Comparison of ENCODE assay signal across 4 worm cellular contexts in the genomic region with DNA sequence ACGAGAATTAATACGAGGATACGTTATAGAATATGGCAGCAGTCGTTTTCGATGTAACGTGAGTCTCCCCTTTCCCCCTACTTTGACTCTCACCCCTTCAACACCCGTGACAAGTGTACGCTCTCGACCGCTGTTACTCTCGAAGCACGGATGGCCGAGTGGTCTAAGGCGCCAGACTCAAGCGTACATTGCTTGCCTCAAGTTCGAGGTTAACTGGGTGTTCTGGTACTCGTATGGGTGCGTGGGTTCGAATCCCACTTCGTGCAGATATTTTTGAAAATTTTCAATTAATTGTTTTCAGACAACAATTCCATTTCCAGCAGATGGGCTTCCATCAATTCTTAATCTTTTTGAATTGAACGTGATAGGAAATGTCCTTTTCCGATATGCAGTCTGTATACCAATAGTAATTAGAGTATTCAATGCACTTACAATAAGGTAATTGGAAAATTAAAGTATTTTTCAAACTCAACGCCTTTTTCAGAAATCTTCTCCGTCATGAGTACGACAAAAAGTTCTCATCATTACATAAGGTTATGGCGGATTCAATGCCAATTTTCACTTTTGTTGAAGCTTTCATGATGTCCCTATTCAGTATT.
TF ChIP-seq lines count a peak whose summit lies in the region.

No protein-coding gene starts in this region.

TF ChIP-seq in whole organism, L2 larva, 48 proteins besides CTCF, POLR2A, EP300 and RAD21 (continued from another document):
- TF ChIP-seq dmd-4 (tag; optimal IDR thresholded peaks at IDR 0.05; lab: Kevin White, UChicago) (no peak), sem-4 (tag; optimal IDR thresholded peaks at IDR 0.05; lab: Kevin White, UChicago) (peak; percentile 48), F13H6.1 (tag; optimal IDR thresholded peaks at IDR 0.05; lab: Kevin White, UChicago) (peak; percentile 63), mdl-1 (tag; optimal IDR thresholded peaks at IDR 0.05; lab: Kevin White, UChicago) (no peak), lin-11 (tag; optimal IDR thresholded peaks at IDR 0.05; lab: Kevin White, UChicago) (peak; percentile 59), sma-3 (GFP tag; optimal IDR thresholded peaks at IDR 0.05; lab: Kevin White, UChicago) (peak; percentile 67), nhr-25 (tag; optimal IDR thresholded peaks at IDR 0.05; lab: Kevin White, UChicago) (peak; percentile 20), ztf-11 (tag; optimal IDR thresholded peaks at IDR 0.05; lab: Kevin White, UChicago) (no peak), egl-27 (tag; optimal IDR thresholded peaks at IDR 0.05; lab: Kevin White, UChicago) (peak; percentile 8), elt-3 (tag; optimal IDR thresholded peaks at IDR 0.05; lab: Kevin White, UChicago) (no peak), blmp-1 (tag; optimal IDR thresholded peaks at IDR 0.05; lab: Kevin White, UChicago; ENCODE audit: insufficient read depth) (no peak), nhr-10 (tag; optimal IDR thresholded peaks at IDR 0.05; lab: Kevin White, UChicago) (no peak), elt-1 (tag; optimal IDR thresholded peaks at IDR 0.05; lab: Kevin White, UChicago) (no peak), lsy-2 (tag; optimal IDR thresholded peaks at IDR 0.05; lab: Kevin White, UChicago) (peak; percentile 73 to 81), nhr-129 (tag; optimal IDR thresholded peaks at IDR 0.05; lab: Kevin White, UChicago) (peak; percentile 84), ceh-16 (tag; optimal IDR thresholded peaks at IDR 0.05; lab: Kevin White, UChicago) (peak; percentile 8), gmeb-1 (tag; optimal IDR thresholded peaks at IDR 0.05; lab: Kevin White, UChicago) (peak; percentile 66), aly-2 (tag; optimal IDR thresholded peaks at IDR 0.05; lab: Kevin White, UChicago) (no peak), snpc-4 (tag; optimal IDR thresholded peaks at IDR 0.05; lab: Kevin White, UChicago) (peak; percentile 0), peb-1 (tag; optimal IDR thresholded peaks at IDR 0.05; lab: Kevin White, UChicago) (no peak), C34F6.9 (tag; optimal IDR thresholded peaks at IDR 0.05; lab: Kevin White, UChicago) (peak; percentile 75), R02D3.7 (tag; optimal IDR thresholded peaks at IDR 0.05; lab: Kevin White, UChicago) (no peak), nhr-77 (tag; optimal IDR thresholded peaks at IDR 0.05; lab: Kevin White, UChicago) (no peak), fos-1 (tag; optimal IDR thresholded peaks at IDR 0.05; lab: Kevin White, UChicago) (peak; percentile 33), skn-1 (tag; optimal IDR thresholded peaks at IDR 0.05; lab: Kevin White, UChicago) (no peak), unc-39 (tag; optimal IDR thresholded peaks at IDR 0.05; lab: Kevin White, UChicago) (no peak), lin-13 (GFP tag; optimal IDR thresholded peaks at IDR 0.05; lab: Kevin White, UChicago) (peak; percentile 70)
TF ChIP-seq in whole organism, L2 larva: peak in this region for 20.

TF ChIP-seq in whole organism, L4 larva, 104 proteins besides CTCF, POLR2A, EP300 and RAD21 (continued from another document and continues in another):
- no peak for TF ChIP-seq nhr-10 (tag; optimal IDR thresholded peaks at IDR 0.05; lab: Kevin White, UChicago)
- TF ChIP-seq zfp-2 (tag; optimal IDR thresholded peaks at IDR 0.05; lab: Kevin White, UChicago), result peak; percentile 53
- TF ChIP-seq dpl-1 (GFP tag; optimal IDR thresholded peaks at IDR 0.05; lab: Kevin White, UChicago), result peak; percentile 50
- peak; percentile 76 for TF ChIP-seq T26A8.4 (GFP tag; IDR thresholded peaks at IDR 0.05; lab: Robert Waterston, UW)
- TF ChIP-seq egl-43 (GFP tag; IDR thresholded peaks at IDR 0.05; lab: Robert Waterston, UW), result peak; percentile 96
- no peak for TF ChIP-seq tag-97 (GFP tag; IDR thresholded peaks at IDR 0.05; lab: Robert Waterston, UW)
- peak; percentile 82 for TF ChIP-seq duxl-1 (tag; optimal IDR thresholded peaks at IDR 0.05; lab: Kevin White, UChicago; ENCODE audit: poor library complexity)
- TF ChIP-seq rbr-2 (tag; optimal IDR thresholded peaks at IDR 0.05; lab: Kevin White, UChicago), result peak; percentile 72
- peak; percentile 86 for TF ChIP-seq mes-2 (tag; optimal IDR thresholded peaks at IDR 0.05; lab: Kevin White, UChicago; ENCODE audit: poor library complexity, severe bottlenecking)
- TF ChIP-seq cey-2 (tag; optimal IDR thresholded peaks at IDR 0.05; lab: Kevin White, UChicago; ENCODE audit: borderline replicate concordance, insufficient read depth), result no peak
- peak; percentile 60 for TF ChIP-seq spr-3 (GFP tag; optimal IDR thresholded peaks at IDR 0.05; lab: Kevin White, UChicago)
- no peak for TF ChIP-seq php-3 (GFP tag; IDR thresholded peaks at IDR 0.05; lab: Robert Waterston, UW)
- peak; percentile 89 for TF ChIP-seq dmd-8 (GFP tag; IDR thresholded peaks at IDR 0.05; lab: Robert Waterston, UW)
- no peak for TF ChIP-seq skn-1 (tag; optimal IDR thresholded peaks at IDR 0.05; lab: Kevin White, UChicago)
- peak; percentile 85 for TF ChIP-seq ceh-20 (GFP tag; IDR thresholded peaks at IDR 0.05; lab: Robert Waterston, UW)
- TF ChIP-seq F37D6.2 (tag; optimal IDR thresholded peaks at IDR 0.05; lab: Kevin White, UChicago), result no peak
- TF ChIP-seq daf-16 (GFP tag; optimal IDR thresholded peaks at IDR 0.05; lab: Kevin White, UChicago), result peak; percentile 35 to 72
- TF ChIP-seq daf-16 (tag; optimal IDR thresholded peaks at IDR 0.05; lab: Kevin White, UChicago), result peak; percentile 52
- no peak for TF ChIP-seq daf-12 (tag; optimal IDR thresholded peaks at IDR 0.05; lab: Kevin White, UChicago)
- no peak for TF ChIP-seq fos-1 (tag; optimal IDR thresholded peaks at IDR 0.05; lab: Kevin White, UChicago)
- TF ChIP-seq nhr-42 (GFP tag; IDR thresholded peaks at IDR 0.05; lab: Robert Waterston, UW), result peak; percentile 71
- TF ChIP-seq F44E2.7 (GFP tag; IDR thresholded peaks at IDR 0.05; lab: Robert Waterston, UW), result peak; percentile 80; the same call in 1 of the 2 replicates
- 0 out of 2 replicates have a peak, but pooled peaks have one; percentile 56 for TF ChIP-seq mxl-2 (GFP tag; conservative IDR thresholded peaks at IDR 0.05; lab: Robert Waterston, UW)
- TF ChIP-seq nhr-28 (tag; optimal IDR thresholded peaks at IDR 0.05; lab: Kevin White, UChicago), result peak; percentile 33
- no peak for TF ChIP-seq ceh-62 (tag; optimal IDR thresholded peaks at IDR 0.05; lab: Kevin White, UChicago)
- peak; percentile 61 for TF ChIP-seq hlh-30 (tag; optimal IDR thresholded peaks at IDR 0.05; lab: Kevin White, UChicago; ENCODE audit: insufficient read depth)
- peak; percentile 66 for TF ChIP-seq tra-1 (GFP tag; IDR thresholded peaks at IDR 0.05; lab: Robert Waterston, UW)
- TF ChIP-seq daf-19 (GFP tag; conservative IDR thresholded peaks at IDR 0.05; lab: Robert Waterston, UW), result peak; percentile 42; the same call in 1 of the 2 replicates
- TF ChIP-seq nhr-111 (GFP tag; optimal IDR thresholded peaks at IDR 0.05; lab: Kevin White, UChicago), result peak; percentile 27
- TF ChIP-seq lin-39 (tag; optimal IDR thresholded peaks at IDR 0.05; lab: Kevin White, UChicago), result no peak
- no peak for TF ChIP-seq ZK546.5 (tag; optimal IDR thresholded peaks at IDR 0.05; lab: Kevin White, UChicago)
- peak; percentile 85 for TF ChIP-seq ctbp-1 (GFP tag; IDR thresholded peaks at IDR 0.05; lab: Robert Waterston, UW)

TF ChIP-seq in whole organism, late embryonic, 69 proteins besides CTCF, POLR2A, EP300 and RAD21 (continued from another document and continues in another):
- peak; percentile 62 for TF ChIP-seq nfya-1 (tag; optimal IDR thresholded peaks at IDR 0.05; lab: Kevin White, UChicago)
- peak; percentile 53; the same call in 1 of the 2 replicates for TF ChIP-seq ceh-45 (GFP tag; IDR thresholded peaks at IDR 0.05; lab: Robert Waterston, UW)
- peak; percentile 18 for TF ChIP-seq hlh-13 (GFP tag; optimal IDR thresholded peaks at IDR 0.05; lab: Kevin White, UChicago)
- TF ChIP-seq eyg-1 (tag; optimal IDR thresholded peaks at IDR 0.05; lab: Kevin White, UChicago), result peak; percentile 71
- TF ChIP-seq lim-6 (tag; optimal IDR thresholded peaks at IDR 0.05; lab: Kevin White, UChicago), result no peak
- no peak for TF ChIP-seq mec-3 (tag; optimal IDR thresholded peaks at IDR 0.05; lab: Kevin White, UChicago; ENCODE audit: borderline replicate concordance)
- peak; percentile 32 for TF ChIP-seq tbx-7 (tag; optimal IDR thresholded peaks at IDR 0.05; lab: Kevin White, UChicago)
- peak; percentile 43 for TF ChIP-seq K09A11.1 (tag; optimal IDR thresholded peaks at IDR 0.05; lab: Kevin White, UChicago; ENCODE audit: insufficient read depth)
- TF ChIP-seq rnt-1 (tag; optimal IDR thresholded peaks at IDR 0.05; lab: Kevin White, UChicago), result peak; percentile 63
- TF ChIP-seq syd-9 (tag; optimal IDR thresholded peaks at IDR 0.05; lab: Kevin White, UChicago), result peak; percentile 78
- TF ChIP-seq unc-42 (tag; optimal IDR thresholded peaks at IDR 0.05; lab: Kevin White, UChicago), result peak; percentile 53
- TF ChIP-seq C38D4.7 (GFP tag; optimal IDR thresholded peaks at IDR 0.05; lab: Kevin White, UChicago), result peak; percentile 72
- peak; percentile 54 for TF ChIP-seq lin-11 (tag; optimal IDR thresholded peaks at IDR 0.05; lab: Kevin White, UChicago)
- no peak for TF ChIP-seq pag-3 (tag; optimal IDR thresholded peaks at IDR 0.05; lab: Kevin White, UChicago; ENCODE audit: borderline replicate concordance)
- TF ChIP-seq unc-86 (tag; optimal IDR thresholded peaks at IDR 0.05; lab: Kevin White, UChicago), result peak; percentile 33
- TF ChIP-seq tbx-2 (tag; optimal IDR thresholded peaks at IDR 0.05; lab: Kevin White, UChicago), result peak; percentile 72
- no peak for TF ChIP-seq ceh-30 (tag; optimal IDR thresholded peaks at IDR 0.05; lab: Kevin White, UChicago)
- TF ChIP-seq C08G9.2 (tag; optimal IDR thresholded peaks at IDR 0.05; lab: Kevin White, UChicago), result peak; percentile 58
- peak; percentile 43 for TF ChIP-seq pha-2 (tag; optimal IDR thresholded peaks at IDR 0.05; lab: Kevin White, UChicago)
- peak; percentile 57 for TF ChIP-seq sox-4 (tag; optimal IDR thresholded peaks at IDR 0.05; lab: Kevin White, UChicago)
- TF ChIP-seq che-1 (tag; optimal IDR thresholded peaks at IDR 0.05; lab: Kevin White, UChicago), result peak; percentile 72
- TF ChIP-seq ceh-24 (tag; optimal IDR thresholded peaks at IDR 0.05; lab: Kevin White, UChicago), result peak; percentile 17
- peak; percentile 54 for TF ChIP-seq odd-2 (tag; optimal IDR thresholded peaks at IDR 0.05; lab: Kevin White, UChicago)
- peak; percentile 67 for TF ChIP-seq ceh-48 (tag; optimal IDR thresholded peaks at IDR 0.05; lab: Kevin White, UChicago)
- TF ChIP-seq madf-2 (tag; optimal IDR thresholded peaks at IDR 0.05; lab: Kevin White, UChicago), result peak; percentile 75
- peak; percentile 28 for TF ChIP-seq K02D7.2 (tag; optimal IDR thresholded peaks at IDR 0.05; lab: Kevin White, UChicago)
- TF ChIP-seq pax-1 (tag; optimal IDR thresholded peaks at IDR 0.05; lab: Kevin White, UChicago), result no peak
- peak; percentile 80 for TF ChIP-seq ztf-16 (tag; optimal IDR thresholded peaks at IDR 0.05; lab: Kevin White, UChicago)
- peak; percentile 88 for TF ChIP-seq ref-2 (tag; optimal IDR thresholded peaks at IDR 0.05; lab: Kevin White, UChicago)
- peak; percentile 30 for TF ChIP-seq Y22D7AL.16 (tag; optimal IDR thresholded peaks at IDR 0.05; lab: Kevin White, UChicago)
- TF ChIP-seq ceh-6 (GFP tag; optimal IDR thresholded peaks at IDR 0.05; lab: Kevin White, UChicago), result peak; percentile 81
- peak; percentile 78 for TF ChIP-seq fkh-6 (tag; optimal IDR thresholded peaks at IDR 0.05; lab: Kevin White, UChicago)
- TF ChIP-seq ahr-1 (tag; optimal IDR thresholded peaks at IDR 0.05; lab: Kevin White, UChicago), result peak; percentile 44
- TF ChIP-seq pros-1 (tag; optimal IDR thresholded peaks at IDR 0.05; lab: Kevin White, UChicago), result no peak
- TF ChIP-seq pha-4 (tag; optimal IDR thresholded peaks at IDR 0.05; lab: Kevin White, UChicago), result no peak
- TF ChIP-seq dve-1 (tag; optimal IDR thresholded peaks at IDR 0.05; lab: Kevin White, UChicago), result peak; percentile 41

TF ChIP-seq in whole organism, mixed stage, embryonic, 35 proteins besides CTCF, POLR2A, EP300 and RAD21 (continued from another document):
- TF ChIP-seq ham-2 (GFP tag; optimal IDR thresholded peaks at IDR 0.05; lab: Kevin White, UChicago) (peak; percentile 81), elt-3 (tag; optimal IDR thresholded peaks at IDR 0.05; lab: Kevin White, UChicago) (peak; percentile 26), drap-1 (GFP tag; optimal IDR thresholded peaks at IDR 0.05; lab: Kevin White, UChicago) (peak; percentile 85), ztf-11 (tag; optimal IDR thresholded peaks at IDR 0.05; lab: Kevin White, UChicago) (no peak)
TF ChIP-seq in whole organism, mixed stage, embryonic: peak in this region for 21.
